Fruit fly (Drosophila melanogaster): Measurements from ENCODE around the gene ND-13B.

ND-13B gene

dm6 chr3L:10739666-10740417 lies 45.9 kb upstream of the ND-13B start (continued):
- TF ChIP-seq CG10321 (GFP tag; IDR thresholded peaks at IDR 0.05) (peak; percentile 4), MTF-1 (GFP tag; optimal IDR thresholded peaks at IDR 0.05; ENCODE audit: borderline replicate concordance) (peak; percentile 66), CG6654 (GFP tag; optimal IDR thresholded peaks at IDR 0.05) (peak; percentile 87), bbx (GFP tag; IDR thresholded peaks at IDR 0.05; ENCODE audit: partially characterized antibody) (no peak; the same call in 1 of the 2 replicates), CG9817 (tag; optimal IDR thresholded peaks at IDR 0.05) (peak; percentile 83), CG32532 (GFP tag; IDR thresholded peaks at IDR 0.05) (peak; percentile 88), CG34376 (GFP tag; optimal IDR thresholded peaks at IDR 0.05) (peak; percentile 76), sisA (GFP tag; IDR thresholded peaks at IDR 0.05) (peak; percentile 94; the same call in 1 of the 2 replicates), CG11723 (GFP tag; optimal IDR thresholded peaks at IDR 0.05) (peak; percentile 84), Dref (GFP tag; IDR thresholded peaks at IDR 0.05) (no peak), BEAF-32 (GFP tag; optimal IDR thresholded peaks at IDR 0.05) (no peak), corto (GFP tag; optimal IDR thresholded peaks at IDR 0.05) (peak; percentile 87), Atf3 (GFP tag; optimal IDR thresholded peaks at IDR 0.05) (peak; percentile 85), GATAe (GFP tag; conservative IDR thresholded peaks at IDR 0.05) (peak; percentile 79), Med (GFP tag) (peak; percentile 99), mam (GFP tag; optimal IDR thresholded peaks at IDR 0.05) (peak; percentile 92), CG8089 (GFP tag; optimal IDR thresholded peaks at IDR 0.05) (peak; percentile 84), Hmr (GFP tag; optimal IDR thresholded peaks at IDR 0.05) (peak; percentile 94), gfzf (GFP tag; optimal IDR thresholded peaks at IDR 0.05) (peak; percentile 12), CG10147 (GFP tag; optimal IDR thresholded peaks at IDR 0.05) (peak; percentile 95), CG18262 (tag; optimal IDR thresholded peaks at IDR 0.05) (peak; percentile 88), Dek (tag; optimal IDR thresholded peaks at IDR 0.05) (peak; percentile 91), dan (GFP tag; IDR thresholded peaks at IDR 0.05) (peak; percentile 52), CG14667 (GFP tag; IDR thresholded peaks at IDR 0.05) (peak; percentile 87), CG17186 (GFP tag; optimal IDR thresholded peaks at IDR 0.05) (peak; percentile 68), trem (tag; optimal IDR thresholded peaks at IDR 0.05) (peak; percentile 55), knrl (GFP tag; IDR thresholded peaks at IDR 0.05; ENCODE audit: partially characterized antibody) (peak; percentile 30; the same call in 1 of the 3 replicates), CG8944 (GFP tag; optimal IDR thresholded peaks at IDR 0.05) (peak; percentile 85), CG10654 (GFP tag; optimal IDR thresholded peaks at IDR 0.05) (peak; percentile 96), twi (tag; optimal IDR thresholded peaks at IDR 0.05) (no peak), zen (tag; optimal IDR thresholded peaks at IDR 0.05) (peak; percentile 76), CG2875 (GFP tag; optimal IDR thresholded peaks at IDR 0.05) (peak; percentile 88), Vsx1 (GFP tag; optimal IDR thresholded peaks at IDR 0.05) (peak; percentile 77), CG11398 (GFP tag; optimal IDR thresholded peaks at IDR 0.05) (peak; percentile 92), CG7745 (tag; optimal IDR thresholded peaks at IDR 0.05) (no peak), CG6254 (GFP tag; optimal IDR thresholded peaks at IDR 0.05) (peak; percentile 88), jing (GFP tag; optimal IDR thresholded peaks at IDR 0.05) (peak; percentile 77), bigmax (GFP tag; optimal IDR thresholded peaks at IDR 0.05) (no peak), jumu (GFP tag; optimal IDR thresholded peaks at IDR 0.05) (peak; percentile 93), vvl (GFP tag; IDR thresholded peaks at IDR 0.05) (peak; percentile 91), CG1792 (GFP tag; optimal IDR thresholded peaks at IDR 0.05) (peak; percentile 96), Sox102F (GFP tag; optimal IDR thresholded peaks at IDR 0.05) (peak; percentile 88), CG2202 (tag; optimal IDR thresholded peaks at IDR 0.05) (peak; percentile 58), NC2α (GFP tag; optimal IDR thresholded peaks at IDR 0.05) (peak; percentile 63), CG15011 (GFP tag; optimal IDR thresholded peaks at IDR 0.05) (peak; percentile 88), fd64A (GFP tag; optimal IDR thresholded peaks at IDR 0.05) (peak; percentile 74), salm (tag; optimal IDR thresholded peaks at IDR 0.05) (peak; percentile 73), cad (GFP tag; optimal IDR thresholded peaks at IDR 0.05) (no peak)
